Worm (Caenorhabditis elegans) whole organism, L4 larva: ENCODE results near the gene F49H6.17.

Source experiments
- F26F4.8 ChIP-seq: fragments of 200-800 bp; sonication (Bioruptor generic); conservative IDR thresholded peaks from 2 replicates; pipeline ENCODE4 v1.3.6; 2022; ENCODE audit warnings: missing genetic modification characterization, missing compliant biosample characterization
- F37D6.2 ChIP-seq: sonication (generic microtip); optimal IDR thresholded peaks from 2 replicates; lab custom pipeline; 2016; ENCODE audit warnings: mild to moderate bottlenecking, missing genetic modification characterization, missing compliant biosample characterization
- ceh-20 ChIP-seq: fragments of 200-800 bp; sonication (Bioruptor generic); IDR thresholded peaks from 2 replicates; pipeline ENCODE4 v1.3.6; 2022; ENCODE audit warnings: missing genetic modification reagents, missing genetic modification characterization, missing compliant biosample characterization
- daf-12 ChIP-seq: fragments of 150-350 bp; optimal IDR thresholded peaks from 2 replicates; lab custom pipeline; 2014; ENCODE audit warnings: missing biosample characterization, missing genetic modification reagents, missing genetic modification characterization
- daf-19 ChIP-seq: fragments of 200-800 bp; sonication (Bioruptor generic); conservative IDR thresholded peaks from 2 replicates; pipeline ENCODE4 v1.3.6; 2022; ENCODE audit warnings: missing genetic modification characterization, missing compliant biosample characterization
- dmd-6 ChIP-seq: fragments of 200-800 bp; sonication (Bioruptor generic); IDR thresholded peaks from 2 replicates; pipeline ENCODE4 v1.3.6; 2022; ENCODE audit warnings: missing genetic modification reagents, missing genetic modification characterization, missing compliant biosample characterization
- dmd-8 ChIP-seq: fragments of 200-800 bp; sonication (Bioruptor generic); IDR thresholded peaks from 2 replicates; pipeline ENCODE4 v1.3.6; 2022; ENCODE audit warnings: missing genetic modification characterization, missing compliant biosample characterization
- dve-1 ChIP-seq: sonication (generic microtip); optimal IDR thresholded peaks from 2 replicates; lab custom pipeline; 2017; ENCODE audit warnings: antibody characterized with exemption, mild to moderate bottlenecking, missing genetic modification characterization, missing compliant biosample characterization; ENCODE audit not compliant: insufficient read depth
- gei-8 ChIP-seq: fragments of 200-800 bp; sonication (Bioruptor generic); optimal IDR thresholded peaks from 2 replicates; lab custom pipeline; 2018; ENCODE audit warnings: mild to moderate bottlenecking, missing genetic modification characterization, missing compliant biosample characterization
- hlh-11 ChIP-seq: fragments of 200-800 bp; sonication (Bioruptor generic); optimal IDR thresholded peaks from 2 replicates; lab custom pipeline; 2018; ENCODE audit warnings: mild to moderate bottlenecking, missing genetic modification characterization, missing compliant biosample characterization
- lin-29 ChIP-seq: fragments of 200-800 bp; sonication (Bioruptor generic); IDR thresholded peaks from 2 replicates; pipeline ENCODE4 v1.3.6; 2022; ENCODE audit warnings: missing genetic modification reagents, missing genetic modification characterization, missing compliant biosample characterization
- mdl-1 ChIP-seq, 2 experiments: fragments of 150-350 bp in 1 of 2; sonication (generic microtip) in 1 of 2; optimal IDR thresholded peaks; 2 replicates each; lab custom pipeline; 2014 to 2017; ENCODE audit warnings: missing biosample characterization in 2 of 2, missing genetic modification characterization in 2 of 2
- mdt-29 ChIP-seq: fragments of 200-800 bp; sonication (Bioruptor generic); IDR thresholded peaks from 2 replicates; pipeline ENCODE4 v1.3.6; 2022; ENCODE audit warnings: missing genetic modification reagents, missing genetic modification characterization, missing compliant biosample characterization
- mxl-3 ChIP-seq: fragments of 200-800 bp; sonication (Bioruptor generic); optimal IDR thresholded peaks from 2 replicates; lab custom pipeline; 2018; ENCODE audit warnings: mild to moderate bottlenecking, missing genetic modification characterization, missing compliant biosample characterization
- nhr-102 ChIP-seq: sonication (generic microtip); optimal IDR thresholded peaks from 2 replicates; lab custom pipeline; 2016; ENCODE audit warnings: mild to moderate bottlenecking, missing genetic modification characterization, moderate library complexity, missing compliant biosample characterization
- nhr-28 ChIP-seq: fragments of 150-350 bp; optimal IDR thresholded peaks from 2 replicates; lab custom pipeline; 2014; ENCODE audit warnings: missing biosample characterization, missing genetic modification characterization
- nhr-42 ChIP-seq: fragments of 200-800 bp; sonication (Bioruptor generic); IDR thresholded peaks from 2 replicates; pipeline ENCODE4 v1.3.6; 2022; ENCODE audit warnings: missing genetic modification characterization, missing compliant biosample characterization
- nhr-6 ChIP-seq: fragments of 150-350 bp; optimal IDR thresholded peaks from 2 replicates; lab custom pipeline; 2014; ENCODE audit warnings: missing biosample characterization, missing genetic modification characterization
- pqm-1 ChIP-seq: sonication (generic microtip); optimal IDR thresholded peaks from 2 replicates; lab custom pipeline; 2017; ENCODE audit warnings: missing biosample characterization, missing genetic modification characterization
- sdz-12 ChIP-seq: fragments of 200-800 bp; sonication (Bioruptor generic); optimal IDR thresholded peaks from 2 replicates; lab custom pipeline; 2018; ENCODE audit warnings: mild to moderate bottlenecking, missing genetic modification characterization, missing compliant biosample characterization
- set-16 ChIP-seq: fragments of 200-800 bp; sonication (Bioruptor generic); IDR thresholded peaks from 2 replicates; pipeline ENCODE4 v1.3.6; 2022; ENCODE audit warnings: missing genetic modification reagents, missing genetic modification characterization, missing compliant biosample characterization
- tag-97 ChIP-seq: fragments of 200-800 bp; sonication (Bioruptor generic); IDR thresholded peaks from 2 replicates; pipeline ENCODE4 v1.3.6; 2022; ENCODE audit warnings: missing genetic modification characterization, missing compliant biosample characterization
- unc-39 ChIP-seq: sonication (generic microtip); optimal IDR thresholded peaks from 2 replicates; lab custom pipeline; 2017; ENCODE audit warnings: missing biosample characterization, missing genetic modification characterization
- unc-62 ChIP-seq, 3 experiments: fragments of 150-350 bp in 1 of 3; sonication (generic microtip); optimal IDR thresholded peaks in 2 of 3; peaks in 1 of 3; 1 replicate in 1 of 3; 2 replicates in 2 of 3; lab custom pipeline; 2014 to 2017; ENCODE audit warnings: missing biosample characterization in 3 of 3, missing genetic modification characterization in 3 of 3, missing genetic modification reagents in 3 of 3, missing genotype in 1 of 3

F49H6.17 gene

DNA sequence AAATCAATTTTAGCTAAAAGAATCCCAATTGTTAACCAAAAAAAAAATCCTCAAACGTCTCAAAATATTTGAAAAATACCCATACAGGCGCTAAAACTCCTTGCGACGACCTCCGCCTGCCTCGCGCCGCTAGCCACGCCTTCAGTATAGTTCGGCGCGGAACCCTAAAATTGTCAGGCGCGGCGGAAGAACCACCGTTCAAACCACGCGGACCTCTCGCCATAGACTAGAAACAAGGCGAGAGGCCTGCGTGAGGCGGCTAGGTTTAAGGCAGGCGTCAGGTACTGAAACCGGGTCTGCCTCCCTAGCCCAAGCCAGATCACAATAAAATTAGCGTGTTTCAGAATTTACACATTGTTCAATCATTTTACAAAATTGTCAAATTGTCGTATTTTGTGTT, 27.4 kb upstream of the F49H6.17 start:
- no peak for TF ChIP-seq mdt-29 (GFP tag; lab: Robert Waterston, UW)
- peak; percentile 64 for TF ChIP-seq set-16 (GFP tag; lab: Robert Waterston, UW)

ce11 chrV:17000204-17000603, 19.6 kb upstream of the F49H6.17 start, which contains the start of gene str-217:
TSS of gene str-217 (minus strand) at chrV:17000304.
- TF ChIP-seq ceh-20 (GFP tag; lab: Robert Waterston, UW) = no peak
- TF ChIP-seq unc-39 (tag; lab: Kevin White, UChicago) = no peak
- no peak for TF ChIP-seq gei-8 (GFP tag; lab: Kevin White, UChicago)
- TF ChIP-seq mdl-1 (tag; optimal IDR thresholded peaks at IDR 0.05; lab: Kevin White, UChicago) = no peak
- TF ChIP-seq dmd-8 (GFP tag; lab: Robert Waterston, UW) = no peak

DNA sequence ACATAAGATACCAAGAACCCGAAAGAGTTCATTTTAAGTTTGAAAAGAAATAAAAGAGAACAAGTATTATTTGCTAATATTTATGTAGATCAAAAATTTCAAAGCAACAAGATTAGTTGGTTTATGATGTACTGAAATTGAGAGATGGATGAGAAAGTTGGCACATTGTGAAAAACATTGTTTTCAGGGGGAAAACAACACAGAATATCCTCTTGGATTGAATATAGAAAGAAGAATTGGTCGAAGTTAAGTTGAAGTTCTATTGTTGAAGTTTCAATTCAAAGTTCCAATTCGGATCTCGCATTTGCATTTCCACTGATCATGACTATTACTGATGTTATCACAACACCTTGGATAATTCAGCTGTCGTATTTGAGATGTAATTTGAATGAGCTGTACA, 19.2 kb upstream of the F49H6.17 start:
- no peak for TF ChIP-seq F26F4.8
- TF ChIP-seq mxl-3 (GFP tag; lab: Kevin White, UChicago) = no peak
- TF ChIP-seq nhr-6 (tag; lab: Kevin White, UChicago) = no peak
- no peak for TF ChIP-seq hlh-11 (tag; lab: Kevin White, UChicago)
- no peak for TF ChIP-seq F37D6.2
- no peak for TF ChIP-seq dve-1
- TF ChIP-seq unc-62 (GFP tag; optimal IDR thresholded peaks at IDR 0.05 in 1 of 2; lab: Kevin White, UChicago) = peak in 1 of 2 experiments; percentile 92
- TF ChIP-seq unc-62 (tag; optimal IDR thresholded peaks at IDR 0.05; lab: Kevin White, UChicago) = no peak

DNA sequence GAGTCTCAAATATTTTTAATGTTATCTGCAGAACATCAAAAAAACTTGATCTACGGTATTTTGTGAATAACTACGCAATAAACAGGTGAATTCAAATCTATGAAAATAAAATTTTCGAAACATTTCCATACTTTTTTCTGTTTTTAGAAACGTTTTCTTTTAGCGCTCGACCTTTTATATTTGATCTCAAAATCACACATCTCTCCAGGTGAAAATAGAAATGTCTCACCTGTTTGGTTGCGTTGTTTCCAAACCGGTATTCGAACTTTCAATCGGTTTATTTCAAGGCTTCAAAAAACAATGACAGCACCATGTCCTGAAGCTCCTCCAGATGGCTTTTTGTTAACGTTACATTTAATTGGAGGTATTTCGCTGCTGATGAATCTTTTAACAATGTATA, 18.6 kb upstream of the F49H6.17 start, which contains the start of gene sri-9:
sri-9 (plus strand) TSS at position 301 of the 400 bp plus-strand sequence.
- TF ChIP-seq dve-1 (no peak), tag-97 (GFP tag; lab: Robert Waterston, UW) (no peak), lin-29 (GFP tag; lab: Robert Waterston, UW) (no peak), ceh-20 (GFP tag; lab: Robert Waterston, UW) (no peak), daf-19 (no peak), nhr-28 (tag; lab: Kevin White, UChicago) (no peak)

DNA sequence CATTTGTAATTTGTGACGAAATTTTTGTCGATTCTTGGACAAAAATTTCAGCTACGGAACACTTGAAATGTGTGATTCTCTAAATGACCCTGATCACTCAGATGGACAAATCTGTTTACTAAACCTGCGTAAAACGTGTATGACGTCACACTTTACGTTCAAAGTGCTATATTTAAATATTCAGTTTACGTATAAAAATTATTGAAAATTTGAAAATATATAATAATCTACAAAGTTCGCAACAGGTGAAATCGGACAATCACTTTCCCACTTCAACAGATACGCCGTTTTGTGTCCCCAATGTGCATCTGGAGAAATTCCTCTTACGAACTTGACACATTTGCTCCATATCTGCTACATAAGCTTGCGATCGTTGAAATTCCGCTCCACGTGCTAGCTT, 14.6 kb upstream of the F49H6.17 start, which contains the start of gene srh-131:
srh-131 (plus strand) TSS at position 301 of the 400 bp plus-strand sequence.
- no peak for TF ChIP-seq nhr-102 (tag; lab: Kevin White, UChicago)
- no peak for TF ChIP-seq sdz-12 (GFP tag; lab: Kevin White, UChicago)

ce11 chrV:17008302-17008701, 11.5 kb upstream of the F49H6.17 start, which contains the start of gene sri-69:
TSS of gene sri-69 (minus strand) at chrV:17008402.
- no peak for TF ChIP-seq daf-12 (tag; lab: Kevin White, UChicago)
- peak in 1 of 2 experiments; percentile 21 for TF ChIP-seq unc-62 (GFP tag; optimal IDR thresholded peaks at IDR 0.05 in 1 of 2; lab: Kevin White, UChicago)
- TF ChIP-seq unc-62 (tag; optimal IDR thresholded peaks at IDR 0.05; lab: Kevin White, UChicago) = no peak

DNA sequence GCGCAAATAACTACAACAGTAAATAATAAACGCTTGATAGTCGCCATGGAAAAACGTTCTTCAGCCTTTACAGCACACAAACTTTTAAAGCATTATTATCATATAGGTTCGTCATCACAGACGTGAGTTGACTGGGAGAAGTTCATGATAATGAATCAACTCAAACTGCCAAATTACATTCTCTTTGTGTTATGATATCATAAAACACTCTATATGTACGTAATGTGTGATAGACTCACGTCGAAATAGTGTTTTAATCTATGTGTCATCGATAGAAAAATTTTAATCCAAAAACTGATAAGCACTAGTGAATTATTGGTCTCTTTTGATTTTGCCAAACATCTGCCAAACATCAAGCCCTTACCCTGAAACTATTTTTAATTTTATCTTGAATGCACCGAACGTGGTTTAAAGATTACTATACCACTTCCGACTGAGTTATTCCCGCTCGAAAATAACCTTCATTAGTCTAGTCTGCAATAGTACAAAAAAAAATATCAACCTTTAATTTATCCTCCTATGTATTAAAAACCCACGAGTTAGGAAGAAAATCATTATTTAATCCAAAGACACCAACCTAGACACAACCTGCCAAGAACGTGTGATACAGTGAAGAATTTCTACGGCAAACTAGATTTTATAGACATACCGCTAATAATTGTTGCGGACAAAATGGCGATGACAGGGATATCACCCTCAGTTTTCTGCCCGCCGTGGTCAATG, 10.3 kb upstream of the F49H6.17 start, which contains the start of the genes clc-12 and clec-240:
clc-12 (minus strand) TSS at position 47 of the 723 bp plus-strand sequence.
clec-240 (plus strand) TSS at position 673 of the 723 bp plus-strand sequence.
- TF ChIP-seq unc-39 (tag; lab: Kevin White, UChicago) (no peak), pqm-1 (peak; percentile 14), dmd-6 (GFP tag; lab: Robert Waterston, UW) (peak; percentile 47; the same call in 1 of the 2 replicates), unc-62 (GFP tag; optimal IDR thresholded peaks at IDR 0.05 in 1 of 2; lab: Kevin White, UChicago) (peak in 1 of 2 experiments; percentile 26), unc-62 (tag; optimal IDR thresholded peaks at IDR 0.05; lab: Kevin White, UChicago) (no peak), nhr-42 (GFP tag; lab: Robert Waterston, UW) (no peak), nhr-28 (tag; lab: Kevin White, UChicago) (peak; percentile 15)
